Fruit fly (Drosophila melanogaster) Kc167 (cell line): ENCODE data around the gene CG17562.

Source experiments
- Myc ChIP-seq: fragments of >200 bp; optimal IDR thresholded peaks from 2 replicates; lab custom pipeline; 2017; ENCODE audit warnings: missing external identifiers
- insv ChIP-seq: fragments of >200 bp; optimal IDR thresholded peaks from 3 replicates; lab custom pipeline; 2018; ENCODE audit warnings: missing external identifiers
- ttk ChIP-seq: sonication (Bioruptor generic); optimal IDR thresholded peaks from 2 replicates; lab custom pipeline; 2017; ENCODE audit warnings: missing external identifiers

DNA sequence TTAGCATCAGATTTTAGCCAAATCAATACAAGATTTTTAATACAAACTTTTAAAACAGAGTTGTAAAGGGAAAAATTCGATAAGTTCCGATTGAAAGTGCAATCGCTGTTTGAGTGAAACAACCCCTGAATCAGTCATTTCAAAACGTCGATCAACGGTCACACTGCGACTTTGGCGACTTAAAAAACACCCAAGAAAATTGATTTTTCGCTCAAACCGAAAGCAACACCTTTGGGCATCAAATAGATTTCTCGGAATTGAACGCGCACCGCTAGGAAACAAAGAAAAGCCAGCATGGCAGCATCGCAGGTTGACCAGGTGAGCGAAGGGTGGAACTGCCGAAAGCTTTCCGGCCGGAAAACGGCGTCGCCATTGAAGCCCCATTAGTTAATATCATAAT is 28.5 kb downstream of the CG17562 start, which contains the start of gene Arl6IP1:
- TF ChIP-seq insv (lab: Kevin White, UChicago) (no peak), ttk (lab: Kevin White, UChicago) (no peak), Myc (lab: Kevin White, UChicago) (no peak)
